Fruit fly (Drosophila melanogaster) S2 (cell line): ENCODE results near the gene Ppm1.
A peak's percentile ranks its signal among the peaks of the same experiment; 100 is the strongest.

Experiments used
- CG8478 ChIP-seq: fragments of >200 bp; optimal IDR thresholded peaks from 2 replicates; lab custom pipeline; 2018
- CTCF ChIP-seq, 2 experiments: fragments of >200 bp; optimal IDR thresholded peaks; 2 replicates each; lab custom pipeline; 2018

Gene Ppm1

dm6 chr3L:581037-581436 lies at the start of gene Ppm1:
Gene Ppm1, plus strand, starts transcription at chr3L:581337.
- no peak for TF ChIP-seq CTCF (optimal IDR thresholded peaks at IDR 0.05; lab: Kevin White, UChicago)
- no peak for TF ChIP-seq CG8478 (lab: Kevin White, UChicago)

- TF ChIP-seq CTCF (optimal IDR thresholded peaks at IDR 0.05; lab: Kevin White, UChicago): no peak
- TF ChIP-seq CG8478 (lab: Kevin White, UChicago): no peak
Observed at dm6 chr3L:533807-534206, 47.3 kb upstream of the Ppm1 start.

- TF ChIP-seq CTCF (optimal IDR thresholded peaks at IDR 0.05; lab: Kevin White, UChicago) (no peak), CG8478 (lab: Kevin White, UChicago) (no peak)
Observed at dm6 chr3L:536104-536503, 45.0 kb upstream of the Ppm1 start.

- no peak for TF ChIP-seq CG8478 (lab: Kevin White, UChicago)
- TF ChIP-seq CTCF (optimal IDR thresholded peaks at IDR 0.05; lab: Kevin White, UChicago): no peak
Observed at dm6 chr3L:539383-540088, 41.6 kb upstream of the Ppm1 start.

- TF ChIP-seq CG8478 (lab: Kevin White, UChicago): no peak
- no peak for TF ChIP-seq CTCF (optimal IDR thresholded peaks at IDR 0.05; lab: Kevin White, UChicago)
Observed at dm6 chr3L:540089-540407, 41.1 kb upstream of the Ppm1 start.

- no peak for TF ChIP-seq CG8478 (lab: Kevin White, UChicago)
- TF ChIP-seq CTCF (optimal IDR thresholded peaks at IDR 0.05; lab: Kevin White, UChicago): peak; percentile 20 to 55
Observed at dm6 chr3L:540432-540973, 40.6 kb upstream of the Ppm1 start, which contains the start of the genes klar and BORCS6. Gene klar, minus strand, starts transcription at chr3L:540614. Gene BORCS6, plus strand, starts transcription at chr3L:540851.

- TF ChIP-seq CTCF (optimal IDR thresholded peaks at IDR 0.05; lab: Kevin White, UChicago) (peak in 1 of 2 experiments; percentile 5), CG8478 (lab: Kevin White, UChicago) (no peak)
Observed at dm6 chr3L:542863-543635, 38.1 kb upstream of the Ppm1 start, which contains the start of the genes Cypl and Hipk. Gene Cypl, minus strand, starts transcription at chr3L:542931. Gene Hipk, plus strand, starts transcription at chr3L:543060.

dm6 chr3L:544203-544602 lies 36.9 kb upstream of the Ppm1 start:
- TF ChIP-seq CG8478 (lab: Kevin White, UChicago): peak; percentile 28
- no peak for TF ChIP-seq CTCF (optimal IDR thresholded peaks at IDR 0.05; lab: Kevin White, UChicago)

- TF ChIP-seq CTCF (optimal IDR thresholded peaks at IDR 0.05; lab: Kevin White, UChicago): no peak
- TF ChIP-seq CG8478 (lab: Kevin White, UChicago): no peak
Observed at dm6 chr3L:545512-546161, 35.5 kb upstream of the Ppm1 start.

dm6 chr3L:546819-547441 lies 34.2 kb upstream of the Ppm1 start:
- TF ChIP-seq CG8478 (lab: Kevin White, UChicago): no peak
- TF ChIP-seq CTCF (optimal IDR thresholded peaks at IDR 0.05; lab: Kevin White, UChicago): no peak

dm6 chr3L:548304-549198 lies 32.6 kb upstream of the Ppm1 start:
- TF ChIP-seq CG8478 (lab: Kevin White, UChicago) (peak; percentile 48), CTCF (optimal IDR thresholded peaks at IDR 0.05; lab: Kevin White, UChicago) (no peak)

- TF ChIP-seq CTCF (optimal IDR thresholded peaks at IDR 0.05; lab: Kevin White, UChicago): no peak
- TF ChIP-seq CG8478 (lab: Kevin White, UChicago): no peak
Observed at dm6 chr3L:550082-550827, 30.9 kb upstream of the Ppm1 start.

- TF ChIP-seq CG8478 (lab: Kevin White, UChicago) (no peak), CTCF (optimal IDR thresholded peaks at IDR 0.05; lab: Kevin White, UChicago) (no peak)
Observed at dm6 chr3L:550828-551094, 30.4 kb upstream of the Ppm1 start.
